Worm (Caenorhabditis elegans) whole organism, young adult: ENCODE measurements around the gene aldo-1.

Source experiments
- B0261.1 ChIP-seq: sonication (generic microtip); optimal IDR thresholded peaks from 2 replicates; lab custom pipeline; 2016; ENCODE audit warnings: mild to moderate bottlenecking, missing genetic modification characterization, moderate library complexity, missing compliant biosample characterization
- F22D6.2 ChIP-seq: sonication (generic microtip); optimal IDR thresholded peaks from 2 replicates; lab custom pipeline; 2016; ENCODE audit warnings: mild to moderate bottlenecking, missing genetic modification characterization, missing compliant biosample characterization
- F33H1.4 ChIP-seq: fragments of 200-800 bp; sonication (Bioruptor generic); IDR thresholded peaks from 2 replicates; pipeline ENCODE4 v1.3.6; 2022; ENCODE audit warnings: missing genetic modification reagents, missing genetic modification characterization, missing compliant biosample characterization
- F55B11.4 ChIP-seq: sonication (generic microtip); optimal IDR thresholded peaks from 2 replicates; lab custom pipeline; 2016; ENCODE audit warnings: missing compliant biosample characterization, missing genetic modification characterization, borderline replicate concordance; ENCODE audit not compliant: insufficient read depth
- F57A8.1 ChIP-seq: fragments of 200-800 bp; sonication (Bioruptor generic); optimal IDR thresholded peaks from 2 replicates; lab custom pipeline; 2018; ENCODE audit warnings: mild to moderate bottlenecking, missing genetic modification characterization, moderate library complexity, missing compliant biosample characterization
- ZK185.1 ChIP-seq: sonication (generic microtip); optimal IDR thresholded peaks from 2 replicates; lab custom pipeline; 2016; ENCODE audit warnings: mild to moderate bottlenecking, missing genetic modification characterization, missing compliant biosample characterization; ENCODE audit not compliant: poor library complexity, severe bottlenecking
- ama-1 ChIP-seq, 3 experiments: fragments of 150-350 bp in 1 of 3; sonication (generic microtip) in 2 of 3; optimal IDR thresholded peaks; 2 replicates each; lab custom pipeline; 2014 to 2018; ENCODE audit warnings: missing biosample characterization in 2 of 3, missing genetic modification characterization in 2 of 3, missing genetic modification reagents in 2 of 3
- athp-1 ChIP-seq: sonication (generic microtip); optimal IDR thresholded peaks from 2 replicates; lab custom pipeline; 2017; ENCODE audit warnings: mild to moderate bottlenecking, missing genetic modification characterization, missing compliant biosample characterization
- cebp-1 ChIP-seq, 2 experiments: fragments of 200-800 bp in 1 of 2; sonication (Bioruptor generic) in 1 of 2; sonication (generic microtip) in 1 of 2; IDR thresholded peaks in 1 of 2; optimal IDR thresholded peaks in 1 of 2; 2 replicates each; pipeline versions ENCODE4 v1.3.6 to Lab custom; 2017 to 2022; ENCODE audit warnings: missing compliant biosample characterization in 2 of 2, missing genetic modification characterization in 2 of 2, mild to moderate bottlenecking in 1 of 2, missing genetic modification reagents in 1 of 2, moderate library complexity in 1 of 2
- ceh-100 ChIP-seq: fragments of 200-800 bp; sonication (Bioruptor generic); IDR thresholded peaks from 2 replicates; pipeline ENCODE4 v1.3.6; 2022; ENCODE audit warnings: missing genetic modification reagents, missing genetic modification characterization, missing compliant biosample characterization
- egl-18 ChIP-seq: fragments of 200-800 bp; sonication (Bioruptor generic); IDR thresholded peaks from 2 replicates; pipeline ENCODE4 v1.3.6; 2022; ENCODE audit warnings: missing genetic modification reagents, missing genetic modification characterization, missing compliant biosample characterization
- egrh-3 ChIP-seq: fragments of 200-800 bp; sonication (Bioruptor generic); IDR thresholded peaks from 2 replicates; pipeline ENCODE4 v1.3.6; 2022; ENCODE audit warnings: missing genetic modification reagents, missing genetic modification characterization, missing compliant biosample characterization
- fkh-3 ChIP-seq: sonication (generic microtip); optimal IDR thresholded peaks from 2 replicates; lab custom pipeline; 2016; ENCODE audit warnings: mild to moderate bottlenecking, missing genetic modification characterization, missing compliant biosample characterization
- hsf-1 ChIP-seq: fragments of 200-800 bp; sonication (Bioruptor generic); IDR thresholded peaks from 2 replicates; pipeline ENCODE4 v1.3.6; 2022; ENCODE audit warnings: missing genetic modification reagents, missing genetic modification characterization, missing compliant biosample characterization
- let-526 ChIP-seq: fragments of 200-800 bp; sonication (Bioruptor generic); IDR thresholded peaks from 2 replicates; pipeline ENCODE4 v1.3.6; 2022; ENCODE audit warnings: missing genetic modification reagents, missing genetic modification characterization, missing compliant biosample characterization
- let-607 ChIP-seq, 2 experiments: fragments of 200-800 bp in 1 of 2; sonication (Bioruptor generic) in 1 of 2; sonication (generic microtip) in 1 of 2; optimal IDR thresholded peaks; 2 replicates each; lab custom pipeline; 2016 to 2018; ENCODE audit warnings: mild to moderate bottlenecking in 2 of 2, missing compliant biosample characterization in 2 of 2, missing genetic modification characterization in 2 of 2, moderate library complexity in 2 of 2, missing genotype in 1 of 2
- lin-35 ChIP-seq, 3 experiments: fragments of 150-350 bp in 2 of 3; sonication (generic microtip) in 1 of 3; optimal IDR thresholded peaks; 2 replicates each; lab custom pipeline; 2014 to 2018; ENCODE audit warnings: missing biosample characterization in 3 of 3, missing genetic modification characterization in 3 of 3, missing genetic modification reagents in 3 of 3
- lsl-1 ChIP-seq: fragments of 200-800 bp; sonication (Bioruptor generic); optimal IDR thresholded peaks from 2 replicates; lab custom pipeline; 2018; ENCODE audit warnings: mild to moderate bottlenecking, missing genetic modification characterization, moderate library complexity, missing compliant biosample characterization
- lsy-27 ChIP-seq: sonication (generic microtip); optimal IDR thresholded peaks from 2 replicates; lab custom pipeline; 2017; ENCODE audit warnings: missing genetic modification characterization, mild to moderate bottlenecking, missing compliant biosample characterization, antibody characterized with exemption, missing genotype, borderline replicate concordance; ENCODE audit not compliant: insufficient read depth
- madf-10 ChIP-seq: sonication (generic microtip); optimal IDR thresholded peaks from 2 replicates; lab custom pipeline; 2016; ENCODE audit warnings: mild to moderate bottlenecking, missing genetic modification characterization, missing compliant biosample characterization
- mes-4 ChIP-seq: sonication (generic microtip); optimal IDR thresholded peaks from 2 replicates; lab custom pipeline; 2016; ENCODE audit warnings: missing genotype, missing genetic modification characterization, missing compliant biosample characterization
- nfya-1 ChIP-seq: sonication (generic microtip); optimal IDR thresholded peaks from 2 replicates; lab custom pipeline; 2017; ENCODE audit warnings: antibody characterized with exemption, missing compliant biosample characterization, missing genetic modification characterization, borderline replicate concordance; ENCODE audit not compliant: insufficient read depth
- nhr-120 ChIP-seq: fragments of 200-800 bp; sonication (Bioruptor generic); IDR thresholded peaks from 2 replicates; pipeline ENCODE4 v1.3.6; 2022; ENCODE audit warnings: missing genetic modification characterization, missing compliant biosample characterization
- pbrm-1 ChIP-seq: fragments of 200-800 bp; sonication (Bioruptor generic); IDR thresholded peaks from 2 replicates; pipeline ENCODE4 v1.3.6; 2022; ENCODE audit warnings: missing genetic modification reagents, missing genetic modification characterization, missing compliant biosample characterization
- rec-8 ChIP-seq, 2 experiments: sonication (generic microtip); optimal IDR thresholded peaks; 2 replicates each; lab custom pipeline; 2016; ENCODE audit warnings: mild to moderate bottlenecking in 2 of 2, missing genetic modification characterization in 2 of 2, missing genetic modification reagents in 2 of 2, missing genotype in 2 of 2, missing biosample characterization in 1 of 2, missing compliant biosample characterization in 1 of 2, moderate library complexity in 1 of 2
- sea-2 ChIP-seq: fragments of 200-800 bp; sonication (Bioruptor generic); IDR thresholded peaks from 2 replicates; pipeline ENCODE4 v1.3.6; 2022; ENCODE audit warnings: missing genetic modification characterization, missing compliant biosample characterization
- unc-62 ChIP-seq: fragments of 150-350 bp; optimal IDR thresholded peaks from 2 replicates; lab custom pipeline; 2014; ENCODE audit warnings: missing biosample characterization, missing genetic modification reagents, missing genetic modification characterization
- xnd-1 ChIP-seq: sonication (generic microtip); optimal IDR thresholded peaks from 2 replicates; lab custom pipeline; 2016; ENCODE audit warnings: missing genotype, missing genetic modification reagents, missing genetic modification characterization, missing compliant biosample characterization
- zfh-2 ChIP-seq: fragments of 200-800 bp; sonication (Bioruptor generic); conservative IDR thresholded peaks from 2 replicates; pipeline ENCODE4 v1.3.6; 2022; ENCODE audit warnings: missing genetic modification reagents, missing genetic modification characterization, missing compliant biosample characterization
- ztf-18 ChIP-seq: sonication (generic microtip); optimal IDR thresholded peaks from 2 replicates; lab custom pipeline; 2016; ENCODE audit warnings: missing genotype, mild to moderate bottlenecking, missing genetic modification characterization, missing compliant biosample characterization
- ztf-3 ChIP-seq: fragments of 200-800 bp; sonication (Bioruptor generic); optimal IDR thresholded peaks from 2 replicates; lab custom pipeline; 2018; ENCODE audit warnings: mild to moderate bottlenecking, missing genetic modification characterization, missing compliant biosample characterization

The aldo-1 gene

ce11 chrIII:13570347-13570746 is 5.6 kb upstream of the aldo-1 start, which contains the start of gene exc-12:
exc-12 (minus strand) TSS chrIII:13570447.
- no peak for TF ChIP-seq pbrm-1 (GFP tag; lab: Robert Waterston, UW)
- TF ChIP-seq let-607 (tag; optimal IDR thresholded peaks at IDR 0.05; lab: Kevin White, UChicago): no peak
- TF ChIP-seq cebp-1 (GFP tag; IDR thresholded peaks at IDR 0.05; lab: Robert Waterston, UW): no peak
- TF ChIP-seq cebp-1 (tag; optimal IDR thresholded peaks at IDR 0.05; lab: Kevin White, UChicago): no peak
- no peak for TF ChIP-seq xnd-1 (tag; lab: Kevin White, UChicago)
- no peak for TF ChIP-seq madf-10
- no peak for TF ChIP-seq lsy-27 (tag; lab: Kevin White, UChicago)
- TF ChIP-seq F33H1.4 (GFP tag; lab: Robert Waterston, UW): no peak
- TF ChIP-seq ztf-18: no peak
- TF ChIP-seq nhr-120: no peak

- TF ChIP-seq lin-35 (GFP tag; optimal IDR thresholded peaks at IDR 0.05; lab: Kevin White, UChicago): peak in 1 of 3 experiments; percentile 14
- no peak for TF ChIP-seq athp-1 (tag; lab: Kevin White, UChicago)
These were observed 1.2 kb upstream of the aldo-1 start for ce11 chrIII:13565972-13566371.

- TF ChIP-seq rec-8 (tag; optimal IDR thresholded peaks at IDR 0.05; lab: Kevin White, UChicago) (no peak), B0261.1 (no peak), fkh-3 (tag; lab: Kevin White, UChicago) (no peak), egrh-3 (GFP tag; lab: Robert Waterston, UW) (peak; percentile 26; the same call in 1 of the 2 replicates), sea-2 (GFP tag; lab: Robert Waterston, UW) (0 out of 2 replicates have a peak, but pooled peaks have one; percentile 8), hsf-1 (GFP tag; lab: Robert Waterston, UW) (no peak), nfya-1 (no peak), F57A8.1 (GFP tag; lab: Kevin White, UChicago) (no peak), zfh-2 (GFP tag; lab: Robert Waterston, UW) (peak; percentile 86), ama-1 (optimal IDR thresholded peaks at IDR 0.05; lab: Kevin White, UChicago) (no peak), ama-1 (GFP tag; optimal IDR thresholded peaks at IDR 0.05; lab: Kevin White, UChicago) (no peak), let-526 (no peak)
These were observed 1.2 kb downstream of the aldo-1 start for ce11 chrIII:13563583-13563982.

- TF ChIP-seq mes-4 (tag; lab: Kevin White, UChicago) (no peak), ZK185.1 (no peak), ama-1 (optimal IDR thresholded peaks at IDR 0.05; lab: Kevin White, UChicago) (peak; percentile 22), ama-1 (GFP tag; optimal IDR thresholded peaks at IDR 0.05; lab: Kevin White, UChicago) (peak in 1 of 2 experiments; percentile 12), pbrm-1 (GFP tag; lab: Robert Waterston, UW) (0 out of 2 replicates have a peak, but pooled peaks have one; percentile 11), F55B11.4 (tag; lab: Kevin White, UChicago) (no peak), lin-35 (GFP tag; optimal IDR thresholded peaks at IDR 0.05; lab: Kevin White, UChicago) (peak in 1 of 3 experiments; percentile 45), unc-62 (no peak), egrh-3 (GFP tag; lab: Robert Waterston, UW) (no peak), cebp-1 (GFP tag; IDR thresholded peaks at IDR 0.05; lab: Robert Waterston, UW) (no peak), cebp-1 (tag; optimal IDR thresholded peaks at IDR 0.05; lab: Kevin White, UChicago) (peak; percentile 5), F22D6.2 (tag; lab: Kevin White, UChicago) (no peak), lsl-1 (GFP tag; lab: Kevin White, UChicago) (no peak), ztf-3 (GFP tag; lab: Kevin White, UChicago) (no peak), let-526 (no peak), ceh-100 (no peak), egl-18 (GFP tag; lab: Robert Waterston, UW) (no peak)
- TF ChIP-seq, all 124 proteins: peak for 4
These were observed 1.7 kb downstream of the aldo-1 start, which contains the start of gene T05D4.2 for ce11 chrIII:13563000-13563522. T05D4.2 (minus strand) TSS chrIII:13563082.
